Worm (Caenorhabditis elegans): ENCODE data around the gene fln-2.

The fln-2 gene

ce11 chrX:9397401-9397800, at the start of gene fln-2:
Gene fln-2, plus strand, starts transcription at chrX:9397701.
- TF ChIP-seq Y53F4B.3 (GFP tag; IDR thresholded peaks at IDR 0.05) (no peak), egrh-3 (GFP tag; IDR thresholded peaks at IDR 0.05) (no peak), xnd-1 (tag; optimal IDR thresholded peaks at IDR 0.05) (no peak), ztf-3 (GFP tag; optimal IDR thresholded peaks at IDR 0.05) (no peak), Y56A3A.18 (GFP tag; IDR thresholded peaks at IDR 0.05) (no peak)

DNA sequence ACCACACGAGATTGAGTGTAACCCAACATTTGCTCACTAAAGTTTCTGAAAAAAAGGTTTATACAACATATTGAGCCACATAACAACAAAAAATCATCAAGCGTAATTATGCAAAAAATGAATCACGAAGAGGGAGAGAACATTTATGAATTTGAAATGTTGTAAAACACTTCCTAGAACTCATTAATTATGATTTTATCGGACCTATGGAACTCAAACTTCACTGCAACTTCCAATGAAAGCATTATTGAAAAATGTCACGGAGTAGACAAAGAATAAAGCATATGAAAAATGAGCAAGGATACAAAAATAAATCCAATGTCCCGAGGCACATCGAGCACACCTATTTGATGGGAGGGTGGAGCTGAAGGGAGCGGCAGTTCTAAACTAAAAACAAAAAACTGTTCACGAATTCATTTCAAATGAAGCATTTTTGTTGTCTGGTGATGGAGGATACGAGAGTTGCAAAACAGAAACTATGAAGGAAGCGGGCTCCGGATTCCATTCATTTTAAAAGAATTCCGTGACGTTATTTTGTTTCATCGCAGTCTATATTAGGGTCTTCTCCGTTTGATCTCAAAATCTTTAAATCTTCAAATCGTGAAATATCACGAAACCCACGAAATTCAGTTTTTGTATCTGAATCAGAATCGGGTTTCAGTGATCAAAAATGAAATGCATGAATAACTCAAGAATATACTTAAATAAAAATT, 47.5 kb upstream of the fln-2 start, which contains the start of gene flp-20:
Gene flp-20, minus strand, starts transcription at position 51 of the 713 bp plus-strand sequence.
- TF ChIP-seq ccch-3 (GFP tag; optimal IDR thresholded peaks at IDR 0.05) = no peak
- no peak for TF ChIP-seq dpff-1 (tag; optimal IDR thresholded peaks at IDR 0.05)
- TF ChIP-seq nhr-80 (tag; optimal IDR thresholded peaks at IDR 0.05) = no peak
- no peak for TF ChIP-seq B0336.3 (GFP tag; IDR thresholded peaks at IDR 0.05)
- no peak for TF ChIP-seq rpc-1 (optimal IDR thresholded peaks at IDR 0.05)
- no peak for TF ChIP-seq rpc-1 (tag; optimal IDR thresholded peaks at IDR 0.05)
- no peak for TF ChIP-seq die-1 (tag; optimal IDR thresholded peaks at IDR 0.05)
- TF ChIP-seq nhr-90 (tag; optimal IDR thresholded peaks at IDR 0.05) = no peak

ce11 chrX:9361136-9361535, 36.4 kb upstream of the fln-2 start:
- TF ChIP-seq dox-1 (GFP tag; IDR thresholded peaks at IDR 0.05) = no peak
- TF ChIP-seq Y53F4B.3 (GFP tag; IDR thresholded peaks at IDR 0.05) = no peak
- no peak for TF ChIP-seq rcor-1 (GFP tag; IDR thresholded peaks at IDR 0.05)
- TF ChIP-seq ceh-58 (GFP tag; IDR thresholded peaks at IDR 0.05) = no peak
- no peak for TF ChIP-seq sptf-2 (GFP tag; optimal IDR thresholded peaks at IDR 0.05)

DNA sequence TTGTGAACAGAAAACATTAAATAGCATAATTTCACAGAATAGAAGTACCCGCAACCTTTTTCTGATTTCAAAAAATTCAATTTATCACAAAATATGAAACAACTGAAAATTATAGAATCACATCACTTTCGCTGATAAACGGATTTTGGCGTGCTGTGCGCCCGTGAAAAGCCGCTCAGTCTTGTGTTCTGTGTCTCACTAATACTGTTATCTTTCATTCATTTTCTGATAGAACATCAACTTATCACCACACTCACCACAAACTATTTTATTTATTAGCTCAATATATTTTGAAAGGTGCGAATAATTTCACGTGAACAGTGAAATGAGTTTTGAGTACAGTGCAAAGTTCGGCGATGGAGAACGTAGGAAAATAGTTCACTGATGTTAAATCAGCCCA, 33.4 kb upstream of the fln-2 start:
- TF ChIP-seq nhr-179 (tag; optimal IDR thresholded peaks at IDR 0.05) (no peak), nhr-80 (tag; optimal IDR thresholded peaks at IDR 0.05) (peak; percentile 64)

DNA sequence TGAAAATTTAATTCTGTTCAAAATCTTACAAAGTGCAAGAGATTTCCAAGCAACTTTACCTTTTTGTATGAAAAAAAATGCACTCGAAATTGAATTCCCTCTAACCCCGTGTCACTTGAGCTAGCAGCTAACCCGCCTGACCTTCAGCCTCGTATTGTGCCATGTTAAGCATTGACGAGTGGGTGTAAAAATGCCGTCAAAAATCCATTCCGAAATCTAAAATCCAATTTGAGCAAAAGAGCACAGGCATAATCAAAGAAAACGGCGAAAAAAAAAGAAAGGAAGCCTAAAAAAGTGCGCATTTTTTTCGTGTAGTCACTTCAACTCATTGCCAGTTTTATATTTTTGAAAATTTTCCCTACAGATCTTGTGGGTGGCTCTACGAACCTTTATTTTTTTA, 33.0 kb upstream of the fln-2 start, which contains the start of gene pkc-2:
Gene pkc-2, plus strand, starts transcription at position 318 of the 400 bp plus-strand sequence.
- TF ChIP-seq repo-1 (tag; optimal IDR thresholded peaks at IDR 0.05) = no peak

ce11 chrX:9369927-9370326, 27.6 kb upstream of the fln-2 start:
- peak; percentile 57 for TF ChIP-seq nhr-80 (tag; optimal IDR thresholded peaks at IDR 0.05)
- no peak for TF ChIP-seq sea-2 (GFP tag; IDR thresholded peaks at IDR 0.05)

- TF ChIP-seq K12H6.12 (tag; optimal IDR thresholded peaks at IDR 0.05) (no peak), F10E7.11 (tag; optimal IDR thresholded peaks at IDR 0.05) (no peak), athp-1 (tag; optimal IDR thresholded peaks at IDR 0.05) (no peak), ztf-3 (GFP tag; optimal IDR thresholded peaks at IDR 0.05) (no peak), K11D2.4 (GFP tag; IDR thresholded peaks at IDR 0.05) (no peak), repo-1 (tag; optimal IDR thresholded peaks at IDR 0.05) (no peak), C17E4.6 (GFP tag; IDR thresholded peaks at IDR 0.05) (no peak), aptf-2 (GFP tag; conservative IDR thresholded peaks at IDR 0.05) (no peak), ceh-100 (GFP tag; IDR thresholded peaks at IDR 0.05) (no peak), atf-7 (tag; optimal IDR thresholded peaks at IDR 0.05) (no peak), Y79H2A.3 (GFP tag; conservative IDR thresholded peaks at IDR 0.05) (no peak), B0261.1 (tag; optimal IDR thresholded peaks at IDR 0.05) (no peak), Y53G8AR.9 (GFP tag; conservative IDR thresholded peaks at IDR 0.05) (no peak), egrh-3 (GFP tag; IDR thresholded peaks at IDR 0.05) (no peak), ztf-28 (GFP tag; IDR thresholded peaks at IDR 0.05) (no peak), rcor-1 (GFP tag; IDR thresholded peaks at IDR 0.05) (no peak), F57C9.4 (tag; optimal IDR thresholded peaks at IDR 0.05) (no peak), nfya-1 (tag; optimal IDR thresholded peaks at IDR 0.05; ENCODE audit: borderline replicate concordance, insufficient read depth) (no peak)
Observed at ce11 chrX:9372221-9372620, 25.3 kb upstream of the fln-2 start.

Measured in whole organism, young adult.